Worm (Caenorhabditis elegans): ENCODE measurements around the gene spn-4.

ce11 chrV:6821509-6821908 is 36.8 kb upstream of the spn-4 start, which contains the start of gene T15B7.8:
- TF ChIP-seq nhr-11 (tag; optimal IDR thresholded peaks at IDR 0.05), result no peak
- no peak for TF ChIP-seq pqm-1 (tag; optimal IDR thresholded peaks at IDR 0.05)
- no peak for TF ChIP-seq elt-2 (tag; optimal IDR thresholded peaks at IDR 0.05)
- no peak for TF ChIP-seq dve-1 (tag; optimal IDR thresholded peaks at IDR 0.05)
- no peak for TF ChIP-seq pha-2 (tag; optimal IDR thresholded peaks at IDR 0.05)
- no peak for TF ChIP-seq fkh-6 (tag; optimal IDR thresholded peaks at IDR 0.05)
- no peak for TF ChIP-seq ama-1 (optimal IDR thresholded peaks at IDR 0.05)
- TF ChIP-seq sdc-2 (tag; optimal IDR thresholded peaks at IDR 0.05), result no peak
- no peak for TF ChIP-seq unc-3 (GFP tag; conservative IDR thresholded peaks at IDR 0.05)
- no peak for TF ChIP-seq unc-3 (tag; optimal IDR thresholded peaks at IDR 0.05)
